Fruit fly (Drosophila melanogaster) whole organism, embryonic: ENCODE data around the gene Tis11.
A peak's percentile ranks its signal among the peaks of the same experiment; 100 is the strongest.

Source experiments
- Antp ChIP-seq: fragments of 200-800 bp; sonication (Bioruptor generic); optimal IDR thresholded peaks from 3 replicates; lab custom pipeline; 2016; ENCODE audit warnings: missing biosample characterization, missing genetic modification characterization
- Atf-2 ChIP-seq: fragments of 200-800 bp; sonication (Bioruptor generic); optimal IDR thresholded peaks from 2 replicates; lab custom pipeline; 2016; ENCODE audit warnings: missing biosample characterization, missing genetic modification characterization
- CG1024 ChIP-seq: fragments of 200-800 bp; sonication (Bioruptor generic); IDR thresholded peaks from 2 replicates; pipeline ENCODE4 v1.3.6; 2022; ENCODE audit warnings: missing biosample characterization, missing genetic modification characterization
- CG11696 ChIP-seq: fragments of 200-800 bp; sonication (Bioruptor generic); IDR thresholded peaks from 2 replicates; pipeline ENCODE4 v1.3.6; 2022; ENCODE audit warnings: missing biosample characterization, missing genetic modification characterization
- CG12104 ChIP-seq: fragments of 200-800 bp; sonication (Bioruptor generic); optimal IDR thresholded peaks from 3 replicates; lab custom pipeline; 2016; ENCODE audit warnings: missing biosample characterization, missing genetic modification characterization
- CG15696 ChIP-seq: fragments of 200-800 bp; sonication (Bioruptor generic); optimal IDR thresholded peaks from 2 replicates; lab custom pipeline; 2019; ENCODE audit warnings: missing biosample characterization, mild to moderate bottlenecking, missing genetic modification characterization, moderate library complexity
- CG17385 ChIP-seq: fragments of 200-800 bp; sonication (Bioruptor generic); optimal IDR thresholded peaks from 3 replicates; lab custom pipeline; 2018; ENCODE audit warnings: missing biosample characterization, mild to moderate bottlenecking, missing genetic modification characterization
- CG17912 ChIP-seq: fragments of 200-800 bp; sonication (Bioruptor generic); optimal IDR thresholded peaks from 2 replicates; lab custom pipeline; 2018; ENCODE audit warnings: missing biosample characterization, mild to moderate bottlenecking, missing genetic modification characterization
- CG18262 ChIP-seq: fragments of 200-800 bp; optimal IDR thresholded peaks from 3 replicates; lab custom pipeline; 2019; ENCODE audit warnings: missing biosample characterization, mild to moderate bottlenecking, missing genetic modification characterization, moderate library complexity
- CG30431 ChIP-seq: fragments of 200-800 bp; sonication (Bioruptor generic); optimal IDR thresholded peaks from 2 replicates; lab custom pipeline; 2017; ENCODE audit warnings: missing biosample characterization, missing genetic modification characterization
- CG3163 ChIP-seq: fragments of 200-800 bp; sonication (Bioruptor generic); optimal IDR thresholded peaks from 3 replicates; lab custom pipeline; 2016; ENCODE audit warnings: missing biosample characterization, missing genetic modification characterization
- CG43689 ChIP-seq: fragments of 200-800 bp; sonication (Bioruptor generic); IDR thresholded peaks from 2 replicates; pipeline ENCODE4 v1.3.6; 2022; ENCODE audit warnings: missing biosample characterization, missing genetic modification characterization
- Doc2 ChIP-seq: fragments of 200-800 bp; sonication (Bioruptor generic); IDR thresholded peaks from 2 replicates; pipeline ENCODE4 v1.3.6; 2022; ENCODE audit warnings: missing biosample characterization, missing genetic modification characterization
- Fer2 ChIP-seq: fragments of 200-800 bp; sonication (Bioruptor generic); optimal IDR thresholded peaks from 2 replicates; lab custom pipeline; 2018; ENCODE audit warnings: missing biosample characterization, mild to moderate bottlenecking, missing genetic modification characterization, moderate library complexity
- Gug ChIP-seq: fragments of 200-800 bp; sonication (Bioruptor generic); IDR thresholded peaks from 4 replicates; pipeline ENCODE4 v1.3.6; 2022; ENCODE audit warnings: missing biosample characterization, missing genetic modification characterization
- HLH54F ChIP-seq: fragments of 200-800 bp; sonication (Bioruptor generic); optimal IDR thresholded peaks from 3 replicates; lab custom pipeline; 2016; ENCODE audit warnings: missing biosample characterization, missing genetic modification characterization
- Hand ChIP-seq: fragments of 200-800 bp; sonication (Bioruptor generic); optimal IDR thresholded peaks from 2 replicates; lab custom pipeline; 2017; ENCODE audit warnings: mild to moderate bottlenecking, missing biosample characterization, missing genetic modification reagents, missing genetic modification characterization
- Hey ChIP-seq: fragments of 200-800 bp; sonication (Bioruptor generic); optimal IDR thresholded peaks from 3 replicates; lab custom pipeline; 2018; ENCODE audit warnings: missing biosample characterization, mild to moderate bottlenecking, missing genetic modification characterization
- Hr51 ChIP-seq, 2 experiments: fragments of 200-800 bp; sonication (Bioruptor generic); optimal IDR thresholded peaks; 2 replicates in 1 of 2; 3 replicates in 1 of 2; lab custom pipeline; 2016 to 2018; ENCODE audit warnings: missing biosample characterization in 2 of 2, missing genetic modification characterization in 2 of 2, mild to moderate bottlenecking in 1 of 2, moderate library complexity in 1 of 2
- Hr78 ChIP-seq, 2 experiments: fragments of 200-800 bp in 1 of 2; fragments of >200 bp in 1 of 2; sonication (Bioruptor generic) in 1 of 2; optimal IDR thresholded peaks; 2 replicates each; lab custom pipeline; 2017 to 2019; ENCODE audit warnings: missing biosample characterization in 2 of 2, missing genetic modification characterization in 2 of 2, mild to moderate bottlenecking in 1 of 2, moderate library complexity in 1 of 2
- Mrtf ChIP-seq: fragments of 200-800 bp; sonication (Bioruptor generic); IDR thresholded peaks from 3 replicates; pipeline ENCODE4 v1.3.6; 2022; ENCODE audit warnings: missing biosample characterization, missing genetic modification characterization
- Nf-YC ChIP-seq: fragments of 200-800 bp; optimal IDR thresholded peaks from 3 replicates; lab custom pipeline; 2019; ENCODE audit warnings: missing biosample characterization, mild to moderate bottlenecking, missing genetic modification characterization, moderate library complexity
- Ptx1 ChIP-seq: fragments of 200-800 bp; sonication (Bioruptor generic); IDR thresholded peaks from 2 replicates; pipeline ENCODE4 v1.3.6; 2022; ENCODE audit warnings: missing biosample characterization, missing genetic modification characterization
- Taf1 ChIP-seq: fragments of 200-800 bp; sonication (Bioruptor generic); IDR thresholded peaks from 2 replicates; pipeline ENCODE4 v1.3.6; 2022; ENCODE audit warnings: missing biosample characterization, missing genetic modification characterization
- ac ChIP-seq: fragments of 200-800 bp; sonication (Bioruptor generic); optimal IDR thresholded peaks from 3 replicates; lab custom pipeline; 2017; ENCODE audit warnings: missing biosample characterization, mild to moderate bottlenecking, missing genetic modification characterization
- al ChIP-seq: fragments of 200-800 bp; sonication (Bioruptor generic); IDR thresholded peaks from 2 replicates; pipeline ENCODE4 v1.3.6; 2022; ENCODE audit warnings: missing biosample characterization, missing genetic modification characterization
- caup ChIP-seq: fragments of 200-800 bp; sonication (Bioruptor generic); optimal IDR thresholded peaks from 3 replicates; lab custom pipeline; 2017; ENCODE audit warnings: missing biosample characterization, mild to moderate bottlenecking, missing genetic modification characterization, moderate library complexity; ENCODE audit not compliant: severe bottlenecking
- cg ChIP-seq: fragments of 200-800 bp; sonication (Bioruptor generic); optimal IDR thresholded peaks from 3 replicates; lab custom pipeline; 2019; ENCODE audit warnings: missing biosample characterization, mild to moderate bottlenecking, missing genetic modification characterization, moderate library complexity
- ci ChIP-seq: fragments of 200-800 bp; sonication (Bioruptor generic); IDR thresholded peaks from 3 replicates; pipeline ENCODE4 v1.3.6; 2022; ENCODE audit warnings: missing biosample characterization, missing genetic modification characterization
- dmrt99B ChIP-seq: fragments of 200-800 bp; sonication (Bioruptor generic); optimal IDR thresholded peaks from 2 replicates; lab custom pipeline; 2018; ENCODE audit warnings: missing biosample characterization, mild to moderate bottlenecking, missing genetic modification characterization, moderate library complexity
- ewg ChIP-seq: fragments of 200-800 bp; sonication (Bioruptor generic); optimal IDR thresholded peaks from 3 replicates; lab custom pipeline; 2017; ENCODE audit warnings: mild to moderate bottlenecking, missing biosample characterization, missing genetic modification reagents, missing genetic modification characterization
- fd3F ChIP-seq: fragments of 200-800 bp; sonication (Bioruptor generic); optimal IDR thresholded peaks from 2 replicates; lab custom pipeline; 2018; ENCODE audit warnings: missing biosample characterization, mild to moderate bottlenecking, missing genetic modification characterization, moderate library complexity
- fd96Cb ChIP-seq: fragments of 200-800 bp; sonication (Bioruptor generic); optimal IDR thresholded peaks from 2 replicates; lab custom pipeline; 2018; ENCODE audit warnings: missing biosample characterization, mild to moderate bottlenecking, missing genetic modification characterization, moderate library complexity
- hb ChIP-seq: fragments of 200-800 bp; sonication (Bioruptor generic); IDR thresholded peaks from 3 replicates; pipeline ENCODE4 v1.3.6; 2022; ENCODE audit warnings: missing biosample characterization, missing genetic modification characterization; ENCODE audit not compliant: partially characterized antibody
- lilli ChIP-seq: fragments of 200-800 bp; sonication (Bioruptor generic); optimal IDR thresholded peaks from 3 replicates; lab custom pipeline; 2016; ENCODE audit warnings: missing biosample characterization, missing genetic modification characterization
- mirr ChIP-seq: fragments of 200-800 bp; sonication (Bioruptor generic); optimal IDR thresholded peaks from 3 replicates; lab custom pipeline; 2018; ENCODE audit warnings: missing biosample characterization, mild to moderate bottlenecking, missing genetic modification characterization
- otp ChIP-seq: fragments of 200-800 bp; sonication (Bioruptor generic); IDR thresholded peaks from 3 replicates; pipeline ENCODE4, ENCODE4 v1.3.6; 2022; ENCODE audit warnings: missing biosample characterization, missing genetic modification characterization
- phol ChIP-seq: fragments of 200-800 bp; sonication (Bioruptor generic); optimal IDR thresholded peaks from 3 replicates; lab custom pipeline; 2018; ENCODE audit warnings: missing biosample characterization, mild to moderate bottlenecking, missing genetic modification characterization, moderate library complexity
- pzg ChIP-seq: fragments of 200-800 bp; sonication (Bioruptor generic); optimal IDR thresholded peaks from 3 replicates; lab custom pipeline; 2018; ENCODE audit warnings: missing biosample characterization, mild to moderate bottlenecking, missing genetic modification characterization, moderate library complexity
- ro ChIP-seq: fragments of 200-800 bp; sonication (Bioruptor generic); IDR thresholded peaks from 2 replicates; pipeline ENCODE4 v1.3.6; 2022; ENCODE audit warnings: missing biosample characterization, missing genetic modification characterization
- sens ChIP-seq: fragments of 200-800 bp; sonication (Bioruptor generic); peaks from one replicate; lab custom pipeline; 2016; ENCODE audit warnings: missing biosample characterization, missing genetic modification characterization
- sim ChIP-seq: fragments of 200-800 bp; sonication (Bioruptor generic); IDR thresholded peaks from 2 replicates; pipeline ENCODE4 v1.3.6; 2022; ENCODE audit warnings: missing biosample characterization, missing genetic modification characterization
- stc ChIP-seq: fragments of 200-800 bp; sonication (Bioruptor generic); IDR thresholded peaks from 2 replicates; pipeline ENCODE4 v1.3.6; 2022; ENCODE audit warnings: missing biosample characterization, missing genetic modification characterization
- stwl ChIP-seq: fragments of 200-800 bp; sonication (Bioruptor generic); optimal IDR thresholded peaks from 3 replicates; lab custom pipeline; 2018; ENCODE audit warnings: missing biosample characterization, mild to moderate bottlenecking, missing genetic modification characterization, moderate library complexity
- sug ChIP-seq: fragments of 200-800 bp; optimal IDR thresholded peaks from 2 replicates; lab custom pipeline; 2019; ENCODE audit warnings: missing biosample characterization, mild to moderate bottlenecking, missing genetic modification characterization, moderate library complexity
- trh ChIP-seq: fragments of 200-800 bp; sonication (Bioruptor generic); optimal IDR thresholded peaks from 2 replicates; lab custom pipeline; 2016; ENCODE audit warnings: missing biosample characterization, missing genetic modification characterization
- tup ChIP-seq: fragments of 200-800 bp; sonication (Bioruptor generic); optimal IDR thresholded peaks from 2 replicates; lab custom pipeline; 2016; ENCODE audit warnings: missing biosample characterization, mild to moderate bottlenecking, missing genetic modification characterization, moderate library complexity
- vnd ChIP-seq: fragments of 200-800 bp; sonication (Bioruptor generic); IDR thresholded peaks from 3 replicates; pipeline ENCODE4 v1.3.6; 2022; ENCODE audit warnings: missing biosample characterization, missing genetic modification characterization; ENCODE audit not compliant: partially characterized antibody
- wor ChIP-seq: fragments of 200-800 bp; sonication (Bioruptor generic); IDR thresholded peaks from 2 replicates; pipeline ENCODE4 v1.3.6; 2022; ENCODE audit warnings: missing biosample characterization, missing genetic modification characterization

Tis11 gene

dm6 chrX:12665112-12665795 lies 6.0 kb downstream of the Tis11 start (continued):
- TF ChIP-seq Mrtf: peak; percentile 88
- TF ChIP-seq Fer2 (tag; lab: Kevin White, UChicago): peak; percentile 77
- peak; percentile 4 for TF ChIP-seq Antp (GFP tag; lab: Kevin White, UChicago)
- peak; percentile 87 for TF ChIP-seq CG12104 (GFP tag; lab: Kevin White, UChicago)
- peak; percentile 87 for TF ChIP-seq stc (GFP tag; lab: Robert Waterston, UW)
- peak; percentile 82 for TF ChIP-seq CG15696 (tag; lab: Kevin White, UChicago)
- peak; percentile 64 for TF ChIP-seq ac (GFP tag; lab: Kevin White, UChicago)
- peak; percentile 77 for TF ChIP-seq sim (GFP tag; lab: Robert Waterston, UW)
- peak; percentile 91 for TF ChIP-seq ci (GFP tag; lab: Robert Waterston, UW)
- TF ChIP-seq Nf-YC (tag; lab: Kevin White, UChicago): peak; percentile 9
- peak in 1 of 2 experiments; percentile 54 for TF ChIP-seq Hr78 (GFP tag; optimal IDR thresholded peaks at IDR 0.05; lab: Kevin White, UChicago)
- TF ChIP-seq CG1024: peak; percentile 80
- peak; percentile 78 for TF ChIP-seq Taf1
- TF ChIP-seq caup (GFP tag; lab: Kevin White, UChicago): peak; percentile 88
- TF ChIP-seq lilli (GFP tag; lab: Kevin White, UChicago): peak; percentile 80
- TF ChIP-seq sug: peak; percentile 60
- TF ChIP-seq Hr51 (GFP tag; optimal IDR thresholded peaks at IDR 0.05; lab: Kevin White, UChicago): peak; percentile 44 to 87
- no peak for TF ChIP-seq Hey (tag; lab: Kevin White, UChicago)
- peak; percentile 87 for TF ChIP-seq al (GFP tag; lab: Robert Waterston, UW)
- peak; percentile 79 for TF ChIP-seq mirr (GFP tag; lab: Kevin White, UChicago)
- TF ChIP-seq fd3F: peak; percentile 82
- no peak for TF ChIP-seq CG17912 (GFP tag; lab: Kevin White, UChicago)
- TF ChIP-seq vnd (GFP tag; lab: Robert Waterston, UW): no peak
- TF ChIP-seq CG18262 (tag; lab: Kevin White, UChicago): peak; percentile 91
- peak; percentile 89 for TF ChIP-seq otp
- peak; percentile 37 for TF ChIP-seq stwl (tag; lab: Kevin White, UChicago)
- peak; percentile 85 for TF ChIP-seq cg
- TF ChIP-seq CG3163: no peak
- peak; percentile 87 for TF ChIP-seq Gug
- TF ChIP-seq sens: peak; percentile 91
- TF ChIP-seq Atf-2 (GFP tag; lab: Kevin White, UChicago): peak; percentile 47
- peak; percentile 77 for TF ChIP-seq wor
- TF ChIP-seq HLH54F: peak; percentile 43
- TF ChIP-seq Doc2: peak; percentile 68; the same call in 1 of the 2 replicates
- TF ChIP-seq dmrt99B (tag; lab: Kevin White, UChicago): peak; percentile 88
- peak; percentile 75 for TF ChIP-seq Hand (GFP tag; lab: Kevin White, UChicago)
- peak; percentile 95 for TF ChIP-seq Ptx1
- peak; percentile 81 for TF ChIP-seq CG11696 (GFP tag; lab: Robert Waterston, UW)
- TF ChIP-seq CG30431 (GFP tag; lab: Kevin White, UChicago): peak; percentile 82
- TF ChIP-seq fd96Cb (tag; lab: Kevin White, UChicago): peak; percentile 86
- TF ChIP-seq ro (GFP tag; lab: Robert Waterston, UW): peak; percentile 82
- TF ChIP-seq CG43689 (GFP tag; lab: Robert Waterston, UW): peak; percentile 75
- TF ChIP-seq trh: peak; percentile 72
- TF ChIP-seq tup (GFP tag; lab: Kevin White, UChicago): peak; percentile 51
- peak; percentile 57 for TF ChIP-seq ewg (GFP tag; lab: Kevin White, UChicago)
- TF ChIP-seq phol (tag; lab: Kevin White, UChicago): peak; percentile 90
- TF ChIP-seq pzg: no peak
- TF ChIP-seq hb: no peak
- TF ChIP-seq CG17385 (GFP tag; lab: Kevin White, UChicago): peak; percentile 86
